Worm (Caenorhabditis elegans) whole organism, young adult: Measurements from ENCODE around the gene srh-145.

ENCODE experiments used
- D2030.7 ChIP-seq: fragments of 200-800 bp; sonication (Bioruptor generic); IDR thresholded peaks from 2 replicates; pipeline ENCODE4 v1.3.6; 2022; ENCODE audit warnings: missing genetic modification reagents, missing genetic modification characterization, missing compliant biosample characterization
- F57C9.4 ChIP-seq: sonication (generic microtip); optimal IDR thresholded peaks from 2 replicates; lab custom pipeline; 2017; ENCODE audit warnings: mild to moderate bottlenecking, missing genetic modification characterization, missing compliant biosample characterization
- ama-1 ChIP-seq, 3 experiments: fragments of 150-350 bp in 1 of 3; sonication (generic microtip) in 2 of 3; optimal IDR thresholded peaks; 2 replicates each; lab custom pipeline; 2014 to 2018; ENCODE audit warnings: missing biosample characterization in 2 of 3, missing genetic modification characterization in 2 of 3, missing genetic modification reagents in 2 of 3
- chd-7 ChIP-seq: sonication (generic microtip); optimal IDR thresholded peaks from 2 replicates; lab custom pipeline; 2016; ENCODE audit warnings: mild to moderate bottlenecking, missing genetic modification characterization, moderate library complexity, missing compliant biosample characterization
- snpc-4 ChIP-seq, 5 experiments: fragments of 150-350 bp in 1 of 5; sonication (generic microtip) in 4 of 5; optimal IDR thresholded peaks; 2 replicates each; lab custom pipeline; 2014 to 2018; ENCODE audit warnings: missing genetic modification characterization in 5 of 5, missing biosample characterization in 3 of 5, antibody characterized with exemption in 2 of 5, mild to moderate bottlenecking in 2 of 5, missing compliant biosample characterization in 2 of 5, missing genotype in 2 of 5, moderate library complexity in 2 of 5, missing genetic modification reagents in 1 of 5

- TF ChIP-seq ama-1 (optimal IDR thresholded peaks at IDR 0.05; lab: Kevin White, UChicago) (no peak), ama-1 (GFP tag; optimal IDR thresholded peaks at IDR 0.05; lab: Kevin White, UChicago) (no peak), chd-7 (tag; lab: Kevin White, UChicago) (no peak), F57C9.4 (no peak), snpc-4 (GFP tag; optimal IDR thresholded peaks at IDR 0.05; lab: Kevin White, UChicago) (no peak), snpc-4 (tag; optimal IDR thresholded peaks at IDR 0.05; lab: Kevin White, UChicago) (no peak), D2030.7 (GFP tag; lab: Robert Waterston, UW) (no peak)
These were observed 42.9 kb upstream of the srh-145 start, which contains the start of gene W08G11.3 for ce11 chrV:16367575-16367974.
